Worm (Caenorhabditis elegans) whole organism, late embryonic: ENCODE measurements around the gene bre-1.

Experiments
- C08G9.2 ChIP-seq: sonication (generic microtip); optimal IDR thresholded peaks from 2 replicates; lab custom pipeline; 2016; ENCODE audit warnings: mild to moderate bottlenecking, missing genetic modification characterization, moderate library complexity, missing compliant biosample characterization
- ama-1 ChIP-seq: fragments of 150-350 bp; optimal IDR thresholded peaks from 2 replicates; lab custom pipeline; 2014
- ceh-14 ChIP-seq: sonication (generic microtip); optimal IDR thresholded peaks from 2 replicates; lab custom pipeline; 2016; ENCODE audit warnings: missing genotype, missing genetic modification characterization, missing compliant biosample characterization
- ceh-18 ChIP-seq: sonication (generic microtip); optimal IDR thresholded peaks from 2 replicates; lab custom pipeline; 2016; ENCODE audit warnings: missing genetic modification characterization, missing compliant biosample characterization
- ceh-19 ChIP-seq: fragments of 200-800 bp; sonication (Bioruptor generic); optimal IDR thresholded peaks from 2 replicates; lab custom pipeline; 2018; ENCODE audit warnings: mild to moderate bottlenecking, missing genetic modification characterization, missing compliant biosample characterization
- ceh-2 ChIP-seq: sonication (generic microtip); optimal IDR thresholded peaks from 2 replicates; lab custom pipeline; 2016; ENCODE audit warnings: missing genotype, missing genetic modification characterization, missing compliant biosample characterization
- ceh-30 ChIP-seq: fragments of 150-350 bp; optimal IDR thresholded peaks from 2 replicates; lab custom pipeline; 2014; ENCODE audit warnings: missing biosample characterization, missing genetic modification characterization
- ceh-31 ChIP-seq: sonication (generic microtip); optimal IDR thresholded peaks from 2 replicates; lab custom pipeline; 2016; ENCODE audit warnings: missing genetic modification characterization, missing compliant biosample characterization
- ceh-34 ChIP-seq: sonication (generic microtip); optimal IDR thresholded peaks from 2 replicates; lab custom pipeline; 2016; ENCODE audit warnings: mild to moderate bottlenecking, missing genetic modification characterization, missing compliant biosample characterization
- ceh-45 ChIP-seq: fragments of 200-800 bp; sonication (Bioruptor generic); IDR thresholded peaks from 2 replicates; pipeline ENCODE4 v1.3.6; 2022; ENCODE audit warnings: missing genetic modification reagents, missing genetic modification characterization, missing compliant biosample characterization
- ceh-48 ChIP-seq: sonication (generic microtip); optimal IDR thresholded peaks from 2 replicates; lab custom pipeline; 2016; ENCODE audit warnings: missing genetic modification characterization, inconsistent platforms, missing compliant biosample characterization
- ceh-6 ChIP-seq: fragments of 200-800 bp; sonication (Bioruptor generic); optimal IDR thresholded peaks from 2 replicates; lab custom pipeline; 2018; ENCODE audit warnings: mild to moderate bottlenecking, missing genetic modification characterization, missing compliant biosample characterization
- dmd-4 ChIP-seq: sonication (generic microtip); optimal IDR thresholded peaks from 2 replicates; lab custom pipeline; 2016; ENCODE audit warnings: borderline replicate concordance, missing genetic modification characterization, missing compliant biosample characterization
- dve-1 ChIP-seq: sonication (generic microtip); optimal IDR thresholded peaks from 2 replicates; lab custom pipeline; 2017; ENCODE audit warnings: antibody characterized with exemption, mild to moderate bottlenecking, missing genetic modification characterization, missing compliant biosample characterization
- elt-2 ChIP-seq: sonication (generic microtip); optimal IDR thresholded peaks from 2 replicates; lab custom pipeline; 2016; ENCODE audit warnings: missing genetic modification reagents, missing genetic modification characterization, missing compliant biosample characterization
- elt-4 ChIP-seq: sonication (generic microtip); optimal IDR thresholded peaks from 2 replicates; lab custom pipeline; 2016; ENCODE audit warnings: missing genetic modification characterization, missing compliant biosample characterization
- ets-4 ChIP-seq: sonication (generic microtip); optimal IDR thresholded peaks from 2 replicates; lab custom pipeline; 2016; ENCODE audit warnings: missing genetic modification characterization, missing compliant biosample characterization
- eyg-1 ChIP-seq: sonication (generic microtip); optimal IDR thresholded peaks from 2 replicates; lab custom pipeline; 2016; ENCODE audit warnings: missing genotype, missing genetic modification characterization, missing compliant biosample characterization
- gmeb-2 ChIP-seq: sonication (generic microtip); optimal IDR thresholded peaks from 2 replicates; lab custom pipeline; 2016; ENCODE audit warnings: missing genetic modification characterization, inconsistent platforms, missing compliant biosample characterization
- hlh-15 ChIP-seq: sonication (generic microtip); optimal IDR thresholded peaks from 2 replicates; lab custom pipeline; 2016; ENCODE audit warnings: missing genetic modification characterization, missing compliant biosample characterization
- hlh-6 ChIP-seq: sonication (generic microtip); optimal IDR thresholded peaks from 2 replicates; lab custom pipeline; 2016; ENCODE audit warnings: missing genotype, missing genetic modification characterization, missing compliant biosample characterization
- hlh-8 ChIP-seq: sonication (generic microtip); optimal IDR thresholded peaks from 2 replicates; lab custom pipeline; 2016; ENCODE audit warnings: missing genotype, missing genetic modification characterization, missing compliant biosample characterization
- lim-6 ChIP-seq: sonication (generic microtip); optimal IDR thresholded peaks from 2 replicates; lab custom pipeline; 2016; ENCODE audit warnings: missing genetic modification characterization, missing compliant biosample characterization
- lin-11 ChIP-seq: fragments of 200-800 bp; sonication (Bioruptor generic); optimal IDR thresholded peaks from 2 replicates; lab custom pipeline; 2018; ENCODE audit warnings: mild to moderate bottlenecking, missing genetic modification characterization, missing compliant biosample characterization
- nfya-1 ChIP-seq: sonication (generic microtip); optimal IDR thresholded peaks from 2 replicates; lab custom pipeline; 2017; ENCODE audit warnings: missing genetic modification characterization, mild to moderate bottlenecking, missing compliant biosample characterization, antibody characterized with exemption, moderate library complexity
- nhr-232 ChIP-seq: sonication (generic microtip); optimal IDR thresholded peaks from 2 replicates; lab custom pipeline; 2016; ENCODE audit warnings: missing genetic modification characterization, missing compliant biosample characterization
- odd-2 ChIP-seq: sonication (generic microtip); optimal IDR thresholded peaks from 2 replicates; lab custom pipeline; 2017; ENCODE audit warnings: antibody characterized with exemption, mild to moderate bottlenecking, missing genetic modification characterization, missing compliant biosample characterization
- pat-9 ChIP-seq: fragments of 200-800 bp; sonication (Bioruptor generic); optimal IDR thresholded peaks from 2 replicates; lab custom pipeline; 2018; ENCODE audit warnings: mild to moderate bottlenecking, missing genetic modification characterization, moderate library complexity, missing compliant biosample characterization
- pha-2 ChIP-seq: sonication (generic microtip); optimal IDR thresholded peaks from 2 replicates; lab custom pipeline; 2017; ENCODE audit warnings: mild to moderate bottlenecking, missing genetic modification characterization, missing compliant biosample characterization
- pqm-1 ChIP-seq: sonication (generic microtip); optimal IDR thresholded peaks from 2 replicates; lab custom pipeline; 2016; ENCODE audit warnings: missing genetic modification characterization, missing compliant biosample characterization
- pros-1 ChIP-seq: fragments of 150-350 bp; optimal IDR thresholded peaks from 2 replicates; lab custom pipeline; 2014; ENCODE audit warnings: missing biosample characterization, missing genetic modification reagents, missing genetic modification characterization
- rnt-1 ChIP-seq: sonication (generic microtip); optimal IDR thresholded peaks from 2 replicates; lab custom pipeline; 2016; ENCODE audit warnings: missing genetic modification characterization, missing compliant biosample characterization
- sox-2 ChIP-seq: fragments of 200-800 bp; sonication (Bioruptor generic); IDR thresholded peaks from 2 replicates; pipeline ENCODE4 v1.3.6; 2022; ENCODE audit warnings: missing genetic modification reagents, missing genetic modification characterization, missing compliant biosample characterization
- sox-4 ChIP-seq: sonication (generic microtip); optimal IDR thresholded peaks from 2 replicates; lab custom pipeline; 2017; ENCODE audit warnings: mild to moderate bottlenecking, missing genetic modification characterization, inconsistent platforms, missing compliant biosample characterization
- tbx-7 ChIP-seq: sonication (generic microtip); optimal IDR thresholded peaks from 2 replicates; lab custom pipeline; 2016; ENCODE audit warnings: missing genotype, missing genetic modification characterization, missing compliant biosample characterization
- unc-42 ChIP-seq: sonication (generic microtip); optimal IDR thresholded peaks from 2 replicates; lab custom pipeline; 2016; ENCODE audit warnings: missing genotype, missing genetic modification characterization, missing compliant biosample characterization
- unc-86 ChIP-seq: sonication (generic microtip); optimal IDR thresholded peaks from 2 replicates; lab custom pipeline; 2016; ENCODE audit warnings: missing genetic modification characterization, missing compliant biosample characterization
- ztf-16 ChIP-seq: sonication (generic microtip); optimal IDR thresholded peaks from 2 replicates; lab custom pipeline; 2017; ENCODE audit warnings: missing genetic modification characterization, missing compliant biosample characterization

The bre-1 gene

DNA sequence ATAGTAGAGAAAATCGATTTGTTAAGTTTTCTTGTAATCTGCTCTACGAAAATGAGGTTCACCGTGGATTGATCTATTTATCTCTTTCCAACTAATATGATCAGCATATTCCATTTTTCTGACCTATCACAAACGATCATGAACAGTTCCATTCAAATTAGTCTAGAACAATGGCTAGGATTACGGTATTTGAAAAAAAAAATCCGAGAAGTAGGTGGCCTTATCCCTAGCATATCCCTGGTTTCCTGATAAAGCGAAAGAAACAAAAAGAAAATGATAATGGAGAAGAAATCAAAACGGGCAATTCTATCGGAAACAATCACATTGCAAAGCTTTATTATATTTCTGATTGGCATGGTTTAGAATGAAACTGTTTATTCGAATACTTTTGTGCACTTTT, 5.7 kb downstream of the bre-1 start, which contains the start of gene mltn-12:
TSS of gene mltn-12 (plus strand) at position 301 of the 400 bp plus-strand sequence.
- TF ChIP-seq sox-4 (tag; lab: Kevin White, UChicago) (no peak), hlh-15 (tag; lab: Kevin White, UChicago) (no peak), C08G9.2 (tag; lab: Kevin White, UChicago) (no peak), rnt-1 (no peak), ceh-18 (tag; lab: Kevin White, UChicago) (no peak), pha-2 (no peak), sox-2 (GFP tag; lab: Robert Waterston, UW) (no peak), dve-1 (tag; lab: Kevin White, UChicago) (no peak), nhr-232 (tag; lab: Kevin White, UChicago) (no peak), ceh-19 (GFP tag; lab: Kevin White, UChicago) (no peak), ceh-6 (GFP tag; lab: Kevin White, UChicago) (no peak), pat-9 (tag; lab: Kevin White, UChicago) (no peak), ceh-48 (tag; lab: Kevin White, UChicago) (no peak), ceh-14 (tag; lab: Kevin White, UChicago) (no peak), hlh-8 (no peak), ama-1 (lab: Kevin White, UChicago) (no peak), ets-4 (tag; lab: Kevin White, UChicago) (no peak), ceh-30 (tag; lab: Kevin White, UChicago) (no peak)

DNA sequence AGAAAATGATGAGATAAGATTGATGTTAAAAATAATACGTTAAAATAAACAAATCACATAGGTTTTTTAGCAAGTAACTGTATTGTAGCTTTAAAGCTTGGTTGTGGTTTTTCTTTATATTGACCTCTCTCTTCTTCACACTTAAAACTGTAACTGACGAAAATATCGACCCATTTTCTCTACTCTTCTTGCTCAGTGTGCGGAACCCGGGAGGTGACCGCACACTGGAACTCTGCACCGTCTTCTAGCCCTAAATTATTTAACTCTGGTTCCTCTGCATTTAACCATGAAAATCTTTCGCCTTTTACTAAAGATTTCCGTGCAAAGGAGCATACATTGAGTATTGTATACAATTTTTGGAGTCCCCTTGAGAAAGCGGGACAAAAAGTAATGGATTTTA, 7.4 kb downstream of the bre-1 start:
- TF ChIP-seq elt-2 (tag; lab: Kevin White, UChicago): no peak
- TF ChIP-seq ceh-2 (tag; lab: Kevin White, UChicago): no peak
- no peak for TF ChIP-seq elt-4 (tag; lab: Kevin White, UChicago)
- TF ChIP-seq ceh-34 (tag; lab: Kevin White, UChicago): no peak
- no peak for TF ChIP-seq hlh-6 (tag; lab: Kevin White, UChicago)

DNA sequence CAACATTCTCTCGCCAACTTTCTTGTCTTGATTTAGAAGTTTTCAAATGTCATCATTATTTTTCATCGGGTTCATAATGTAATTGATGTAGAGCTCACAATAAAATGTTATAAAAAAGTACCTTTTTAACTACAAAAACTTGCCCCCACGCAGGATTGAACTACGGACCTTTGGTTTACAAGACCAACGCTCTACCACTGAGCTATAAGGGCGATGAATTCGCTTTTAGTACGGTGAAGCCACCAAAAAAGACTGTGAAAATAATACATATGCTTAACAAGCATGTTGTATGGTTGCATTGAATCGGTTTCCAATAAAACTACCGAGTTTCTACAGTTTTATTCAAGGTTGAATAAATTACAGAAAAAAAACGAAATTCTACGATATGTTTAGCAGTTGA, 13.6 kb downstream of the bre-1 start:
- TF ChIP-seq odd-2 (no peak), pat-9 (tag; lab: Kevin White, UChicago) (no peak), tbx-7 (tag; lab: Kevin White, UChicago) (no peak), ets-4 (tag; lab: Kevin White, UChicago) (no peak), elt-4 (tag; lab: Kevin White, UChicago) (no peak), ceh-45 (GFP tag; lab: Robert Waterston, UW) (no peak), pqm-1 (tag; lab: Kevin White, UChicago) (no peak)

DNA sequence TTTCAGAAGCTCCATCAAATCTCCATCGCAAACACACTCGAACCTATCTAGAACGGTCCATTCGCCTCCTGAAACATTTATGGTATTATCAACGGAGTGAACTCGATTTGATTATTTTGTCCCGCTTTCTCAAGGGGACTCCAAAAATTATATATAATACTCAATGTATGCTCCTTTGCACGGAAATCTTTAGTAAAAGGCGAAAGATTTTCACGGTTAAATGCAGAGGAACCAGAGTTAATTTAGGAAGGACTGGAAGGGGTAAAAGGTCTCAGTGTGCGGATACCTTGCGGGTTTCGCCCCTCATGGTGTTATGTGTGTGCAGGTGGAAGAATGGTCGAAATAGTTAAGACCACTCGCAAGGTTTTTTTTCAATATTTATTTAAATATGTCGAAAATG, 14.1 kb downstream of the bre-1 start:
- TF ChIP-seq ztf-16: no peak
- TF ChIP-seq pros-1 (tag; lab: Kevin White, UChicago): no peak
- TF ChIP-seq lin-11 (tag; lab: Kevin White, UChicago): no peak
- TF ChIP-seq dmd-4 (tag; lab: Kevin White, UChicago): no peak
- TF ChIP-seq ceh-2 (tag; lab: Kevin White, UChicago): no peak
- no peak for TF ChIP-seq eyg-1
- TF ChIP-seq hlh-15 (tag; lab: Kevin White, UChicago): no peak
- TF ChIP-seq hlh-6 (tag; lab: Kevin White, UChicago): no peak
- TF ChIP-seq ceh-6 (GFP tag; lab: Kevin White, UChicago): no peak
- no peak for TF ChIP-seq ceh-45 (GFP tag; lab: Robert Waterston, UW)

DNA sequence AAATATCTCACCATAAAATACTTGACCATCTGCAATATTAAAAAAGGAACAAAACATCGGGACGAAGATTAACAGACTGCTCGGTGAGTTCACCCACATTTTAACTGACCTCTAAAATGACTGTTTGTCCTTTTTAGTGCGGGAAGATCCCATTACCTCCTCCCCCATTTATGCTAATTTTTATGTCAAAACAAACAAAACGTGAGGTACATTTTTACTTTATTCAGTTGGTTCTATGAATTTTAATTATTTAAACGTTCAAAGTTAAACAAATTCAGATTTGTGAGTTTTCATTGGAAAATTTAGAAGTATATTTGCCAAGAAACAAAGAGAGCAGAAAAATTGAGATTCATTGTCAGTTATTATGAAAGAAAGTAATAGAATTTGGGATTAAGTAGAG, 15.6 kb downstream of the bre-1 start, which contains the start of gene C53D6.8:
TSS of gene C53D6.8 (minus strand) at position 101 of the 400 bp plus-strand sequence.
- TF ChIP-seq gmeb-2 (tag; lab: Kevin White, UChicago) (no peak), nfya-1 (no peak), elt-4 (tag; lab: Kevin White, UChicago) (no peak), unc-42 (tag; lab: Kevin White, UChicago) (no peak), ceh-31 (tag; lab: Kevin White, UChicago) (no peak), pros-1 (tag; lab: Kevin White, UChicago) (no peak), ceh-14 (tag; lab: Kevin White, UChicago) (no peak), lim-6 (tag; lab: Kevin White, UChicago) (no peak), pqm-1 (tag; lab: Kevin White, UChicago) (no peak), unc-86 (no peak), sox-4 (tag; lab: Kevin White, UChicago) (no peak), ceh-18 (tag; lab: Kevin White, UChicago) (no peak)
